Worm (Caenorhabditis elegans) whole organism, mixed stage, embryonic: ENCODE data around the gene nrfl-1.

Source experiments
- M03D4.4 ChIP-seq: sonication (generic microtip); optimal IDR thresholded peaks from 2 replicates; lab custom pipeline; 2017; ENCODE audit warnings: mild to moderate bottlenecking, missing genetic modification characterization, missing compliant biosample characterization
- bed-3 ChIP-seq: fragments of 200-800 bp; sonication (Bioruptor generic); optimal IDR thresholded peaks from 3 replicates; lab custom pipeline; 2018; ENCODE audit warnings: mild to moderate bottlenecking, missing genetic modification characterization, moderate library complexity, missing compliant biosample characterization
- blmp-1 ChIP-seq: fragments of 150-350 bp; optimal IDR thresholded peaks from 2 replicates; lab custom pipeline; 2014; ENCODE audit warnings: missing biosample characterization, missing genetic modification characterization
- ceh-39 ChIP-seq: fragments of 150-350 bp; optimal IDR thresholded peaks from 2 replicates; lab custom pipeline; 2014; ENCODE audit warnings: missing biosample characterization, missing genetic modification characterization
- ceh-43 ChIP-seq: fragments of 200-800 bp; sonication (Bioruptor generic); optimal IDR thresholded peaks from 2 replicates; lab custom pipeline; 2018; ENCODE audit warnings: mild to moderate bottlenecking, missing genetic modification characterization, moderate library complexity, missing compliant biosample characterization
- ceh-83 ChIP-seq: fragments of 200-800 bp; sonication (Bioruptor generic); optimal IDR thresholded peaks from 2 replicates; lab custom pipeline; 2018; ENCODE audit warnings: mild to moderate bottlenecking, missing genetic modification characterization, missing compliant biosample characterization
- ces-1 ChIP-seq: fragments of 150-350 bp; optimal IDR thresholded peaks from 2 replicates; lab custom pipeline; 2014; ENCODE audit warnings: missing biosample characterization, missing genetic modification reagents, missing genetic modification characterization
- cnd-1 ChIP-seq: fragments of 200-800 bp; sonication (Bioruptor generic); optimal IDR thresholded peaks from 2 replicates; lab custom pipeline; 2018; ENCODE audit warnings: mild to moderate bottlenecking, missing genetic modification characterization, missing compliant biosample characterization
- drap-1 ChIP-seq: fragments of 200-800 bp; sonication (Bioruptor generic); optimal IDR thresholded peaks from 3 replicates; lab custom pipeline; 2018; ENCODE audit warnings: mild to moderate bottlenecking, missing genetic modification characterization, missing compliant biosample characterization
- elt-1 ChIP-seq: sonication (generic microtip); optimal IDR thresholded peaks from 2 replicates; lab custom pipeline; 2017; ENCODE audit warnings: missing genetic modification characterization, mild to moderate bottlenecking, missing compliant biosample characterization, antibody characterized with exemption, moderate library complexity, borderline replicate concordance; ENCODE audit not compliant: insufficient read depth
- elt-3 ChIP-seq: fragments of 150-350 bp; optimal IDR thresholded peaks from 2 replicates; lab custom pipeline; 2014; ENCODE audit warnings: missing biosample characterization, missing genetic modification characterization
- flh-1 ChIP-seq: fragments of 200-800 bp; sonication (Bioruptor generic); optimal IDR thresholded peaks from 2 replicates; lab custom pipeline; 2018; ENCODE audit warnings: mild to moderate bottlenecking, missing genetic modification characterization, moderate library complexity, missing compliant biosample characterization
- ham-2 ChIP-seq: fragments of 200-800 bp; sonication (Bioruptor generic); optimal IDR thresholded peaks from 2 replicates; lab custom pipeline; 2018; ENCODE audit warnings: mild to moderate bottlenecking, missing genetic modification characterization, missing compliant biosample characterization
- hlh-1 ChIP-seq: fragments of 150-350 bp; optimal IDR thresholded peaks from 2 replicates; lab custom pipeline; 2014; ENCODE audit warnings: missing biosample characterization, missing genetic modification reagents, missing genetic modification characterization
- lin-13 ChIP-seq: fragments of 150-350 bp; optimal IDR thresholded peaks from 2 replicates; lab custom pipeline; 2014; ENCODE audit warnings: missing biosample characterization, missing genetic modification characterization
- lin-32 ChIP-seq: fragments of 200-800 bp; sonication (Bioruptor generic); optimal IDR thresholded peaks from 2 replicates; lab custom pipeline; 2018; ENCODE audit warnings: mild to moderate bottlenecking, missing genetic modification characterization, missing compliant biosample characterization
- lsy-2 ChIP-seq: fragments of 150-350 bp; optimal IDR thresholded peaks from 2 replicates; lab custom pipeline; 2014; ENCODE audit warnings: missing biosample characterization, missing genetic modification characterization
- mab-5 ChIP-seq: fragments of 150-350 bp; optimal IDR thresholded peaks from 2 replicates; lab custom pipeline; 2014; ENCODE audit warnings: missing biosample characterization, missing genetic modification characterization
- mep-1 ChIP-seq: fragments of 150-350 bp; optimal IDR thresholded peaks from 2 replicates; lab custom pipeline; 2017; ENCODE audit warnings: missing biosample characterization, missing genetic modification reagents, missing genetic modification characterization, inconsistent platforms
- mls-2 ChIP-seq: sonication (generic microtip); optimal IDR thresholded peaks from 2 replicates; lab custom pipeline; 2016; ENCODE audit warnings: mild to moderate bottlenecking, missing genetic modification characterization, moderate library complexity, missing compliant biosample characterization
- nhr-12 ChIP-seq: fragments of 150-350 bp; optimal IDR thresholded peaks from 2 replicates; lab custom pipeline; 2014; ENCODE audit warnings: missing biosample characterization, missing genetic modification characterization
- nhr-2 ChIP-seq: fragments of 150-350 bp; optimal IDR thresholded peaks from 2 replicates; lab custom pipeline; 2014; ENCODE audit warnings: missing biosample characterization, missing genetic modification characterization
- nhr-237 ChIP-seq: fragments of 150-350 bp; optimal IDR thresholded peaks from 2 replicates; lab custom pipeline; 2014; ENCODE audit warnings: missing biosample characterization, missing genetic modification characterization
- nhr-28 ChIP-seq: fragments of 150-350 bp; optimal IDR thresholded peaks from 2 replicates; lab custom pipeline; 2014; ENCODE audit warnings: missing biosample characterization, missing genetic modification characterization
- nhr-76 ChIP-seq: sonication (generic microtip); optimal IDR thresholded peaks from 2 replicates; lab custom pipeline; 2017; ENCODE audit warnings: missing biosample characterization, missing genetic modification characterization
- pha-4 ChIP-seq: fragments of 150-350 bp; optimal IDR thresholded peaks from 2 replicates; lab custom pipeline; 2018; ENCODE audit warnings: missing biosample characterization, missing genetic modification reagents, missing genetic modification characterization
- sem-2 ChIP-seq: fragments of 200-800 bp; sonication (Bioruptor generic); optimal IDR thresholded peaks from 2 replicates; lab custom pipeline; 2018; ENCODE audit warnings: mild to moderate bottlenecking, missing genetic modification characterization, missing compliant biosample characterization
- snpc-4 ChIP-seq: fragments of 150-350 bp; optimal IDR thresholded peaks from 2 replicates; lab custom pipeline; 2014; ENCODE audit warnings: missing biosample characterization, missing genetic modification characterization
- sptf-1 ChIP-seq: sonication (generic microtip); optimal IDR thresholded peaks from 2 replicates; lab custom pipeline; 2017; ENCODE audit warnings: mild to moderate bottlenecking, missing genetic modification characterization, moderate library complexity, missing compliant biosample characterization
- tbx-8 ChIP-seq: fragments of 200-800 bp; sonication (Bioruptor generic); optimal IDR thresholded peaks from 2 replicates; lab custom pipeline; 2018; ENCODE audit warnings: mild to moderate bottlenecking, missing genetic modification characterization, moderate library complexity, missing compliant biosample characterization
- unc-120 ChIP-seq: sonication (generic microtip); optimal IDR thresholded peaks from 2 replicates; lab custom pipeline; 2017; ENCODE audit warnings: missing genetic modification characterization, missing compliant biosample characterization; ENCODE audit not compliant: poor library complexity, severe bottlenecking
- unc-39 ChIP-seq: fragments of 150-350 bp; optimal IDR thresholded peaks from 2 replicates; lab custom pipeline; 2014; ENCODE audit warnings: missing biosample characterization, missing genetic modification characterization
- unc-62 ChIP-seq: fragments of 150-350 bp; optimal IDR thresholded peaks from 2 replicates; lab custom pipeline; 2014; ENCODE audit warnings: missing biosample characterization, missing genetic modification reagents, missing genetic modification characterization
- zip-8 ChIP-seq: fragments of 150-350 bp; optimal IDR thresholded peaks from 2 replicates; lab custom pipeline; 2014; ENCODE audit warnings: missing biosample characterization, missing genetic modification characterization
- ztf-11 ChIP-seq: fragments of 150-350 bp; optimal IDR thresholded peaks from 2 replicates; lab custom pipeline; 2014; ENCODE audit warnings: missing biosample characterization, missing genetic modification characterization

The nrfl-1 gene

ce11 chrIV:9118792-9119191 lies at the start of gene nrfl-1:
TSS of gene nrfl-1 (plus strand) at chrIV:9119092.
- no peak for TF ChIP-seq lsy-2 (tag; lab: Kevin White, UChicago)
- TF ChIP-seq nhr-28 (tag; lab: Kevin White, UChicago) = no peak
- no peak for TF ChIP-seq tbx-8 (GFP tag; lab: Kevin White, UChicago)

ce11 chrIV:9069703-9070102 lies 49.2 kb upstream of the nrfl-1 start, which contains the start of gene nhr-11:
TSS of gene nhr-11 (plus strand) at chrIV:9070003.
- no peak for TF ChIP-seq mep-1
- no peak for TF ChIP-seq drap-1
- TF ChIP-seq tbx-8 (GFP tag; lab: Kevin White, UChicago) = no peak
- no peak for TF ChIP-seq ztf-11 (tag; lab: Kevin White, UChicago)
- no peak for TF ChIP-seq nhr-237
- TF ChIP-seq lsy-2 (tag; lab: Kevin White, UChicago) = no peak
- TF ChIP-seq flh-1 (GFP tag; lab: Kevin White, UChicago) = no peak
- no peak for TF ChIP-seq lin-32 (GFP tag; lab: Kevin White, UChicago)
- no peak for TF ChIP-seq bed-3 (GFP tag; lab: Kevin White, UChicago)
- TF ChIP-seq nhr-2 (tag; lab: Kevin White, UChicago) = no peak
- TF ChIP-seq nhr-12 (tag; lab: Kevin White, UChicago) = no peak
- no peak for TF ChIP-seq blmp-1 (tag; lab: Kevin White, UChicago)
- no peak for TF ChIP-seq unc-39 (tag; lab: Kevin White, UChicago)
- no peak for TF ChIP-seq snpc-4 (tag; lab: Kevin White, UChicago)

ce11 chrIV:9070188-9070587 lies 48.7 kb upstream of the nrfl-1 start:
- TF ChIP-seq lin-13 (tag; lab: Kevin White, UChicago) = no peak
- no peak for TF ChIP-seq pha-4
- no peak for TF ChIP-seq hlh-1 (tag; lab: Kevin White, UChicago)
- no peak for TF ChIP-seq elt-3

ce11 chrIV:9074244-9074723 lies 44.6 kb upstream of the nrfl-1 start, which contains the start of gene mppb-1:
TSS of gene mppb-1 (plus strand) at chrIV:9074673.
- TF ChIP-seq blmp-1 (tag; lab: Kevin White, UChicago) (peak; percentile 80), pha-4 (no peak), snpc-4 (tag; lab: Kevin White, UChicago) (no peak), flh-1 (GFP tag; lab: Kevin White, UChicago) (no peak), hlh-1 (tag; lab: Kevin White, UChicago) (no peak), ztf-11 (tag; lab: Kevin White, UChicago) (no peak), nhr-237 (peak; percentile 36), nhr-76 (tag; lab: Kevin White, UChicago) (no peak), lin-32 (GFP tag; lab: Kevin White, UChicago) (no peak), nhr-28 (tag; lab: Kevin White, UChicago) (no peak), ham-2 (no peak), elt-3 (no peak), drap-1 (peak; percentile 10), unc-62 (GFP tag; lab: Kevin White, UChicago) (no peak), bed-3 (GFP tag; lab: Kevin White, UChicago) (no peak), tbx-8 (GFP tag; lab: Kevin White, UChicago) (no peak), ceh-39 (tag; lab: Kevin White, UChicago) (no peak), mep-1 (peak; percentile 44), elt-1 (tag; lab: Kevin White, UChicago) (no peak), ceh-43 (GFP tag; lab: Kevin White, UChicago) (no peak), sptf-1 (tag; lab: Kevin White, UChicago) (peak; percentile 30), nhr-12 (tag; lab: Kevin White, UChicago) (no peak), lsy-2 (tag; lab: Kevin White, UChicago) (peak; percentile 54), mls-2 (no peak), ces-1 (GFP tag; lab: Kevin White, UChicago) (no peak), M03D4.4 (tag; lab: Kevin White, UChicago) (no peak), nhr-2 (tag; lab: Kevin White, UChicago) (no peak), mab-5 (no peak), cnd-1 (tag; lab: Kevin White, UChicago) (no peak), zip-8 (tag; lab: Kevin White, UChicago) (peak; percentile 79), ceh-83 (GFP tag; lab: Kevin White, UChicago) (no peak), unc-39 (tag; lab: Kevin White, UChicago) (no peak), unc-120 (peak; percentile 13), lin-13 (tag; lab: Kevin White, UChicago) (no peak), sem-2 (GFP tag; lab: Kevin White, UChicago) (no peak)
- TF ChIP-seq, all 35 proteins: peak for 8
